Worm (Caenorhabditis elegans) whole organism, L1 larva: Measurements from ENCODE around the gene prdx-6.
A peak's percentile ranks its signal among the peaks of the same experiment; 100 is the strongest.

ENCODE experiments used
- C34B4.2 ChIP-seq: sonication (generic microtip); optimal IDR thresholded peaks from 2 replicates; lab custom pipeline; 2017; ENCODE audit warnings: mild to moderate bottlenecking, missing genetic modification characterization, missing compliant biosample characterization
- Y116A8C.19 ChIP-seq: sonication (generic microtip); optimal IDR thresholded peaks from 2 replicates; lab custom pipeline; 2016; ENCODE audit warnings: missing compliant biosample characterization, missing genetic modification characterization, borderline replicate concordance
- aha-1 ChIP-seq: fragments of 150-350 bp; optimal IDR thresholded peaks from 2 replicates; lab custom pipeline; 2014; ENCODE audit warnings: missing biosample characterization, missing genetic modification characterization
- alr-1 ChIP-seq: fragments of 200-800 bp; sonication (Bioruptor generic); optimal IDR thresholded peaks from 2 replicates; lab custom pipeline; 2018; ENCODE audit warnings: borderline replicate concordance, mild to moderate bottlenecking, missing genetic modification characterization, missing compliant biosample characterization
- blmp-1 ChIP-seq: fragments of 150-350 bp; optimal IDR thresholded peaks from 2 replicates; lab custom pipeline; 2014; ENCODE audit warnings: missing biosample characterization, missing genetic modification characterization
- ceh-63 ChIP-seq: fragments of 200-800 bp; sonication (Bioruptor generic); optimal IDR thresholded peaks from 2 replicates; lab custom pipeline; 2018; ENCODE audit warnings: mild to moderate bottlenecking, missing genetic modification characterization, missing compliant biosample characterization
- ceh-88 ChIP-seq: fragments of 200-800 bp; sonication (Bioruptor generic); IDR thresholded peaks from 2 replicates; pipeline ENCODE4 v1.3.6; 2022; ENCODE audit warnings: missing genetic modification characterization, missing compliant biosample characterization
- ceh-90 ChIP-seq: sonication (generic microtip); optimal IDR thresholded peaks from 2 replicates; lab custom pipeline; 2016; ENCODE audit warnings: missing genetic modification characterization, missing compliant biosample characterization
- dpl-1 ChIP-seq, 3 experiments: fragments of 150-350 bp in 2 of 3; sonication (generic microtip) in 1 of 3; optimal IDR thresholded peaks; 2 replicates each; lab custom pipeline; 2014 to 2017; ENCODE audit warnings: missing biosample characterization in 3 of 3, missing genetic modification characterization in 3 of 3, missing genetic modification reagents in 3 of 3
- efl-1 ChIP-seq, 4 experiments: fragments of 150-350 bp; optimal IDR thresholded peaks in 3 of 4; peaks in 1 of 4; 1 replicate in 1 of 4; 2 replicates in 3 of 4; lab custom pipeline; 2014; ENCODE audit warnings: missing biosample characterization in 2 of 4, missing genetic modification characterization in 2 of 4, missing genetic modification reagents in 2 of 4
- efl-3 ChIP-seq: fragments of 200-800 bp; sonication (Bioruptor generic); optimal IDR thresholded peaks from 2 replicates; lab custom pipeline; 2018; ENCODE audit warnings: mild to moderate bottlenecking, missing genetic modification characterization, missing compliant biosample characterization
- egl-27 ChIP-seq, 2 experiments: fragments of 150-350 bp in 1 of 2; sonication (generic microtip); optimal IDR thresholded peaks; 3 replicates each; lab custom pipeline; 2017 to 2018; ENCODE audit warnings: missing biosample characterization in 2 of 2, missing genetic modification characterization in 2 of 2, missing genetic modification reagents in 2 of 2
- elt-3 ChIP-seq, 6 experiments: fragments of 150-350 bp in 1 of 6; sonication (generic microtip); optimal IDR thresholded peaks; 2 replicates each; lab custom pipeline; 2017 to 2018; ENCODE audit warnings: missing biosample characterization in 6 of 6, missing genetic modification characterization in 6 of 6, inconsistent platforms in 1 of 6
- fkh-10 ChIP-seq: sonication (generic microtip); optimal IDR thresholded peaks from 2 replicates; lab custom pipeline; 2017; ENCODE audit warnings: missing biosample characterization, missing genetic modification reagents, missing genetic modification characterization
- fos-1 ChIP-seq: fragments of 150-350 bp; optimal IDR thresholded peaks from 2 replicates; lab custom pipeline; 2014; ENCODE audit warnings: missing biosample characterization, missing genetic modification characterization
- grh-1 ChIP-seq: fragments of 200-800 bp; sonication (Bioruptor generic); IDR thresholded peaks from 2 replicates; pipeline ENCODE4 v1.3.6; 2022; ENCODE audit warnings: missing genetic modification reagents, missing genetic modification characterization, missing compliant biosample characterization
- hlh-17 ChIP-seq: fragments of 200-800 bp; sonication (Bioruptor generic); optimal IDR thresholded peaks from 2 replicates; lab custom pipeline; 2018; ENCODE audit warnings: missing genetic modification characterization, mild to moderate bottlenecking, missing compliant biosample characterization, moderate library complexity, borderline replicate concordance
- irx-1 ChIP-seq: sonication (generic microtip); optimal IDR thresholded peaks from 2 replicates; lab custom pipeline; 2016; ENCODE audit warnings: missing genetic modification characterization, missing compliant biosample characterization
- isw-1 ChIP-seq: fragments of 200-800 bp; sonication (Bioruptor generic); IDR thresholded peaks from 2 replicates; pipeline ENCODE4 v1.3.6; 2022; ENCODE audit warnings: missing genetic modification characterization, missing compliant biosample characterization
- lin-39 ChIP-seq: fragments of 150-350 bp; optimal IDR thresholded peaks from 2 replicates; lab custom pipeline; 2014; ENCODE audit warnings: missing biosample characterization, missing genetic modification reagents, missing genetic modification characterization
- lsy-2 ChIP-seq, 2 experiments: fragments of 150-350 bp; optimal IDR thresholded peaks; 2 replicates each; lab custom pipeline; 2014; ENCODE audit warnings: missing biosample characterization in 2 of 2, missing genetic modification characterization in 2 of 2
- mab-9 ChIP-seq: fragments of 200-800 bp; sonication (Bioruptor generic); IDR thresholded peaks from 2 replicates; pipeline ENCODE4 v1.3.6; 2022; ENCODE audit warnings: missing genetic modification reagents, missing genetic modification characterization, missing compliant biosample characterization
- mef-2 ChIP-seq: fragments of 150-350 bp; optimal IDR thresholded peaks from 2 replicates; lab custom pipeline; 2014; ENCODE audit warnings: missing biosample characterization, missing genetic modification characterization
- nhr-12 ChIP-seq: sonication (generic microtip); optimal IDR thresholded peaks from 2 replicates; lab custom pipeline; 2017; ENCODE audit warnings: missing biosample characterization, missing genetic modification characterization
- nhr-20 ChIP-seq: sonication (generic microtip); optimal IDR thresholded peaks from 2 replicates; lab custom pipeline; 2016; ENCODE audit warnings: mild to moderate bottlenecking, missing genetic modification characterization, missing compliant biosample characterization
- nhr-237 ChIP-seq: fragments of 150-350 bp; optimal IDR thresholded peaks from 2 replicates; lab custom pipeline; 2014; ENCODE audit warnings: missing biosample characterization, missing genetic modification characterization
- nhr-28 ChIP-seq: fragments of 150-350 bp; optimal IDR thresholded peaks from 2 replicates; lab custom pipeline; 2014; ENCODE audit warnings: missing biosample characterization, missing genetic modification characterization
- nhr-47 ChIP-seq: sonication (generic microtip); optimal IDR thresholded peaks from 2 replicates; lab custom pipeline; 2016; ENCODE audit warnings: mild to moderate bottlenecking, missing genetic modification characterization, moderate library complexity, missing compliant biosample characterization
- nhr-71 ChIP-seq: sonication (generic microtip); optimal IDR thresholded peaks from 2 replicates; lab custom pipeline; 2016; ENCODE audit warnings: mild to moderate bottlenecking, missing genetic modification characterization, moderate library complexity, missing compliant biosample characterization
- nhr-85 ChIP-seq: sonication (generic microtip); peaks from one replicate; lab custom pipeline; 2016; ENCODE audit warnings: missing genetic modification characterization, inconsistent platforms, missing compliant biosample characterization
- pax-3 ChIP-seq: fragments of 200-800 bp; sonication (Bioruptor generic); optimal IDR thresholded peaks from 2 replicates; lab custom pipeline; 2018; ENCODE audit warnings: mild to moderate bottlenecking, missing genetic modification characterization, moderate library complexity, missing compliant biosample characterization
- rnt-1 ChIP-seq: sonication (generic microtip); optimal IDR thresholded peaks from 2 replicates; lab custom pipeline; 2016; ENCODE audit warnings: mild to moderate bottlenecking, missing genetic modification characterization, moderate library complexity, missing compliant biosample characterization
- skn-1 ChIP-seq: fragments of 150-350 bp; optimal IDR thresholded peaks from 2 replicates; lab custom pipeline; 2014; ENCODE audit warnings: missing biosample characterization, missing genetic modification characterization
- snpc-4 ChIP-seq: fragments of 150-350 bp; optimal IDR thresholded peaks from 2 replicates; lab custom pipeline; 2014; ENCODE audit warnings: missing biosample characterization, missing genetic modification characterization
- sox-4 ChIP-seq: sonication (generic microtip); optimal IDR thresholded peaks from 2 replicates; lab custom pipeline; 2016; ENCODE audit warnings: missing genetic modification characterization, missing compliant biosample characterization
- sup-37 ChIP-seq: fragments of 200-800 bp; sonication (Bioruptor generic); optimal IDR thresholded peaks from 2 replicates; lab custom pipeline; 2018; ENCODE audit warnings: mild to moderate bottlenecking, missing genetic modification characterization, missing compliant biosample characterization
- tbx-2 ChIP-seq: sonication (generic microtip); optimal IDR thresholded peaks from 2 replicates; lab custom pipeline; 2016; ENCODE audit warnings: missing genetic modification characterization, missing compliant biosample characterization
- tlp-1 ChIP-seq: fragments of 150-350 bp; optimal IDR thresholded peaks from 2 replicates; lab custom pipeline; 2014; ENCODE audit warnings: missing biosample characterization, missing genetic modification characterization
- unc-130 ChIP-seq: fragments of 150-350 bp; optimal IDR thresholded peaks from 2 replicates; lab custom pipeline; 2017; ENCODE audit warnings: missing biosample characterization, missing genetic modification characterization, inconsistent platforms
- unc-86 ChIP-seq: sonication (generic microtip); optimal IDR thresholded peaks from 2 replicates; lab custom pipeline; 2016; ENCODE audit warnings: missing genetic modification characterization, missing compliant biosample characterization
- unc-98 ChIP-seq: fragments of 200-800 bp; sonication (Bioruptor generic); IDR thresholded peaks from 2 replicates; pipeline ENCODE4 v1.3.6; 2022; ENCODE audit warnings: missing genetic modification characterization, missing compliant biosample characterization
- vab-15 ChIP-seq: sonication (generic microtip); optimal IDR thresholded peaks from 2 replicates; lab custom pipeline; 2017; ENCODE audit warnings: missing genotype, mild to moderate bottlenecking, missing genetic modification characterization, missing compliant biosample characterization
- zip-4 ChIP-seq: fragments of 200-800 bp; sonication (Bioruptor generic); optimal IDR thresholded peaks from 2 replicates; lab custom pipeline; 2018; ENCODE audit warnings: mild to moderate bottlenecking, missing genetic modification characterization, moderate library complexity, missing compliant biosample characterization
- ztf-11 ChIP-seq, 2 experiments: sonication (generic microtip); optimal IDR thresholded peaks; 2 replicates each; lab custom pipeline; 2016 to 2017; ENCODE audit warnings: missing genetic modification characterization in 2 of 2, missing biosample characterization in 1 of 2, missing compliant biosample characterization in 1 of 2
- ztf-4 ChIP-seq: fragments of 150-350 bp; optimal IDR thresholded peaks from 2 replicates; lab custom pipeline; 2014; ENCODE audit warnings: missing biosample characterization, missing genetic modification characterization

The prdx-6 gene

DNA sequence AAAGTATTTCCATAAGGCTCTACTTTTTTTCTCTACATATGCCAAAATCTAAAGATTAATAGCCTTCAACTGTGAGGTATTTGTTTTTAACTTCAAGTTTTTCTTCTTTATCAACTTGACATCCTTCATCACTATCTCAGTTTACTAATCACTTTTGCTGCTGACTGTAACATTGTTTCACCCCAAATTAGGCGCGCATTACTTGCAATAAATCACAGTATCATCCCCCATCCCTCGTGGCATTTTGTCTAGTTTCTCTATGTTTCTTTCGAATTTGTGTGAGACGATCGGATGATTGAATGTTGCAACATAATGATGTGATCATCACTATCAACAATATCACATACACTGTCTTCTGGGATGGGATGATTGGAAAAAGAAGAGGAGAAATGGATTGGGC lies 29.1 kb downstream of the prdx-6 start (continued):
- TF ChIP-seq nhr-71 (peak; percentile 78), blmp-1 (tag; lab: Kevin White, UChicago) (peak; percentile 89), grh-1 (GFP tag; lab: Robert Waterston, UW) (peak; percentile 43; the same call in 1 of the 2 replicates), vab-15 (tag; lab: Kevin White, UChicago) (peak; percentile 64), unc-130 (tag; lab: Kevin White, UChicago) (peak; percentile 32), isw-1 (no peak), C34B4.2 (tag; lab: Kevin White, UChicago) (no peak), hlh-17 (GFP tag; lab: Kevin White, UChicago) (no peak), nhr-28 (no peak), egl-27 (tag; optimal IDR thresholded peaks at IDR 0.05; lab: Kevin White, UChicago) (no peak), elt-3 (tag; optimal IDR thresholded peaks at IDR 0.05; lab: Kevin White, UChicago) (peak in 3 of 6 experiments; percentile 35 to 98 (median 92)), irx-1 (tag; lab: Kevin White, UChicago) (no peak), fos-1 (tag; lab: Kevin White, UChicago) (no peak), nhr-47 (tag; lab: Kevin White, UChicago) (peak; percentile 44), lsy-2 (tag; optimal IDR thresholded peaks at IDR 0.05; lab: Kevin White, UChicago) (peak; percentile 13 to 62), tlp-1 (no peak), unc-98 (no peak), rnt-1 (peak; percentile 1), skn-1 (tag; lab: Kevin White, UChicago) (no peak), fkh-10 (GFP tag; lab: Kevin White, UChicago) (no peak), ztf-11 (tag; optimal IDR thresholded peaks at IDR 0.05; lab: Kevin White, UChicago) (no peak), snpc-4 (tag; lab: Kevin White, UChicago) (no peak), mef-2 (tag; lab: Kevin White, UChicago) (no peak), efl-1 (optimal IDR thresholded peaks at IDR 0.05; lab: Kevin White, UChicago) (peak in 1 of 2 experiments; percentile 7), efl-1 (GFP tag; optimal IDR thresholded peaks at IDR 0.05 in 1 of 2; lab: Kevin White, UChicago) (peak in 1 of 2 experiments; percentile 84), lin-39 (tag; lab: Kevin White, UChicago) (no peak), zip-4 (GFP tag; lab: Kevin White, UChicago) (no peak), sox-4 (tag; lab: Kevin White, UChicago) (no peak), nhr-20 (tag; lab: Kevin White, UChicago) (peak; percentile 73), ceh-88 (GFP tag; lab: Robert Waterston, UW) (no peak), pax-3 (tag; lab: Kevin White, UChicago) (no peak), tbx-2 (peak; percentile 50), unc-86 (no peak), Y116A8C.19 (no peak), nhr-12 (tag; lab: Kevin White, UChicago) (no peak), nhr-85 (tag; lab: Kevin White, UChicago) (peak; percentile 94), sup-37 (GFP tag; lab: Kevin White, UChicago) (no peak), ceh-90 (no peak), aha-1 (no peak), nhr-237 (tag; lab: Kevin White, UChicago) (no peak), alr-1 (tag; lab: Kevin White, UChicago) (no peak), dpl-1 (GFP tag; optimal IDR thresholded peaks at IDR 0.05; lab: Kevin White, UChicago) (peak in 2 of 3 experiments; percentile 8 to 38), ztf-4 (no peak), efl-3 (GFP tag; lab: Kevin White, UChicago) (no peak)

DNA sequence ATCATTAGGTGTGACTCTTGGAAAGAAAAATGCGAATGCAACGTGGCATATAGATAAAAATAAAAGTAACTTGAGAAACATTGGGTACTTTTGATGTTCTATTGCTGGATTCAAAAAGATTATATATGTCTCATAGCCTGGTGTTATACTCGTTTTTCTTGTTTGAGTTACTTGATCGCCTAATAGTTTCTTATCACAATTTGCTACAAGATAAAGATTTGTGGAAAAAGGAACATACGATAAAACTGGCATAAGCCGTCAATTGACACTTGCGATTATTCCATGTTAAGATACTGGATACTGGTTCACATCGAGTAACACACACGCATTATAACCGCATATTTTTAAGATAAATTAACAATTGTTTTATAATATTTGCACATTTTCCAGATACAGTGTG lies 34.1 kb downstream of the prdx-6 start, which contains the start of gene grl-19:
Gene grl-19 (minus strand): TSS at position 101 of the 400 bp plus-strand sequence.
- TF ChIP-seq aha-1 (no peak), mab-9 (GFP tag; lab: Robert Waterston, UW) (no peak), alr-1 (tag; lab: Kevin White, UChicago) (no peak), ceh-63 (no peak)
